Worm (Caenorhabditis elegans) whole organism, late embryonic: ENCODE results near the gene Y71H2AM.1.

Source experiments
- F13H6.1 ChIP-seq: sonication (generic microtip); optimal IDR thresholded peaks from 2 replicates; lab custom pipeline; 2016; ENCODE audit warnings: missing genetic modification characterization, missing compliant biosample characterization
- ahr-1 ChIP-seq: sonication (generic microtip); optimal IDR thresholded peaks from 2 replicates; lab custom pipeline; 2016; ENCODE audit warnings: missing genetic modification characterization, missing compliant biosample characterization
- ceh-2 ChIP-seq: sonication (generic microtip); optimal IDR thresholded peaks from 2 replicates; lab custom pipeline; 2016; ENCODE audit warnings: missing genotype, missing genetic modification characterization, missing compliant biosample characterization
- ceh-22 ChIP-seq: sonication (generic microtip); optimal IDR thresholded peaks from 2 replicates; lab custom pipeline; 2017; ENCODE audit warnings: missing biosample characterization, missing genetic modification characterization
- ceh-31 ChIP-seq: sonication (generic microtip); optimal IDR thresholded peaks from 2 replicates; lab custom pipeline; 2016; ENCODE audit warnings: missing genetic modification characterization, missing compliant biosample characterization
- ceh-48 ChIP-seq: sonication (generic microtip); optimal IDR thresholded peaks from 2 replicates; lab custom pipeline; 2016; ENCODE audit warnings: missing genetic modification characterization, inconsistent platforms, missing compliant biosample characterization
- dmd-4 ChIP-seq: sonication (generic microtip); optimal IDR thresholded peaks from 2 replicates; lab custom pipeline; 2016; ENCODE audit warnings: borderline replicate concordance, missing genetic modification characterization, missing compliant biosample characterization
- dve-1 ChIP-seq: sonication (generic microtip); optimal IDR thresholded peaks from 2 replicates; lab custom pipeline; 2017; ENCODE audit warnings: antibody characterized with exemption, mild to moderate bottlenecking, missing genetic modification characterization, missing compliant biosample characterization
- elt-4 ChIP-seq: sonication (generic microtip); optimal IDR thresholded peaks from 2 replicates; lab custom pipeline; 2016; ENCODE audit warnings: missing genetic modification characterization, missing compliant biosample characterization
- fax-1 ChIP-seq: sonication (generic microtip); optimal IDR thresholded peaks from 2 replicates; lab custom pipeline; 2016; ENCODE audit warnings: missing genotype, missing genetic modification characterization, missing compliant biosample characterization
- fkh-10 ChIP-seq: fragments of 150-350 bp; optimal IDR thresholded peaks from 2 replicates; lab custom pipeline; 2014; ENCODE audit warnings: missing biosample characterization, missing genetic modification reagents, missing genetic modification characterization
- fkh-6 ChIP-seq: sonication (generic microtip); optimal IDR thresholded peaks from 2 replicates; lab custom pipeline; 2016; ENCODE audit warnings: missing genetic modification characterization, missing compliant biosample characterization
- gmeb-2 ChIP-seq: sonication (generic microtip); optimal IDR thresholded peaks from 2 replicates; lab custom pipeline; 2016; ENCODE audit warnings: missing genetic modification characterization, inconsistent platforms, missing compliant biosample characterization
- lim-6 ChIP-seq: sonication (generic microtip); optimal IDR thresholded peaks from 2 replicates; lab custom pipeline; 2016; ENCODE audit warnings: missing genetic modification characterization, missing compliant biosample characterization
- madf-2 ChIP-seq: sonication (generic microtip); optimal IDR thresholded peaks from 2 replicates; lab custom pipeline; 2017; ENCODE audit warnings: missing genetic modification characterization, missing compliant biosample characterization
- nhr-11 ChIP-seq: fragments of 150-350 bp; optimal IDR thresholded peaks from 2 replicates; lab custom pipeline; 2014; ENCODE audit warnings: missing biosample characterization, missing genetic modification characterization
- odd-2 ChIP-seq: sonication (generic microtip); optimal IDR thresholded peaks from 2 replicates; lab custom pipeline; 2017; ENCODE audit warnings: antibody characterized with exemption, mild to moderate bottlenecking, missing genetic modification characterization, missing compliant biosample characterization
- pag-3 ChIP-seq: sonication (generic microtip); optimal IDR thresholded peaks from 2 replicates; lab custom pipeline; 2016; ENCODE audit warnings: missing compliant biosample characterization, missing genetic modification characterization, borderline replicate concordance
- pat-9 ChIP-seq: fragments of 200-800 bp; sonication (Bioruptor generic); optimal IDR thresholded peaks from 2 replicates; lab custom pipeline; 2018; ENCODE audit warnings: mild to moderate bottlenecking, missing genetic modification characterization, moderate library complexity, missing compliant biosample characterization
- pax-1 ChIP-seq: fragments of 150-350 bp; optimal IDR thresholded peaks from 2 replicates; lab custom pipeline; 2014; ENCODE audit warnings: missing biosample characterization, missing genetic modification characterization
- pqm-1 ChIP-seq: sonication (generic microtip); optimal IDR thresholded peaks from 2 replicates; lab custom pipeline; 2016; ENCODE audit warnings: missing genetic modification characterization, missing compliant biosample characterization
- ref-2 ChIP-seq: sonication (generic microtip); optimal IDR thresholded peaks from 2 replicates; lab custom pipeline; 2016; ENCODE audit warnings: missing genetic modification characterization, missing compliant biosample characterization
- rnt-1 ChIP-seq: sonication (generic microtip); optimal IDR thresholded peaks from 2 replicates; lab custom pipeline; 2016; ENCODE audit warnings: missing genetic modification characterization, missing compliant biosample characterization
- sdc-2 ChIP-seq: sonication (generic microtip); optimal IDR thresholded peaks from 2 replicates; lab custom pipeline; 2016; ENCODE audit warnings: missing genotype, missing genetic modification characterization, missing compliant biosample characterization
- sox-4 ChIP-seq: sonication (generic microtip); optimal IDR thresholded peaks from 2 replicates; lab custom pipeline; 2017; ENCODE audit warnings: mild to moderate bottlenecking, missing genetic modification characterization, inconsistent platforms, missing compliant biosample characterization
- syd-9 ChIP-seq: sonication (generic microtip); optimal IDR thresholded peaks from 2 replicates; lab custom pipeline; 2016; ENCODE audit warnings: mild to moderate bottlenecking, missing genetic modification characterization, moderate library complexity, missing compliant biosample characterization
- tbx-2 ChIP-seq: sonication (generic microtip); optimal IDR thresholded peaks from 2 replicates; lab custom pipeline; 2016; ENCODE audit warnings: missing genetic modification characterization, missing compliant biosample characterization
- tbx-7 ChIP-seq: sonication (generic microtip); optimal IDR thresholded peaks from 2 replicates; lab custom pipeline; 2016; ENCODE audit warnings: missing genotype, missing genetic modification characterization, missing compliant biosample characterization
- unc-42 ChIP-seq: sonication (generic microtip); optimal IDR thresholded peaks from 2 replicates; lab custom pipeline; 2016; ENCODE audit warnings: missing genotype, missing genetic modification characterization, missing compliant biosample characterization

Gene Y71H2AM.1

ce11 chrIII:2834363-2834762, 7.5 kb downstream of the Y71H2AM.1 start, which contains the start of gene txdc-17:
TSS of gene txdc-17 (plus strand) at chrIII:2834663.
- TF ChIP-seq syd-9 (tag; lab: Kevin White, UChicago) (no peak), odd-2 (no peak), ceh-22 (tag; lab: Kevin White, UChicago) (no peak), ceh-31 (tag; lab: Kevin White, UChicago) (no peak), sox-4 (tag; lab: Kevin White, UChicago) (no peak), dve-1 (tag; lab: Kevin White, UChicago) (no peak), fkh-10 (GFP tag; lab: Kevin White, UChicago) (no peak), ref-2 (tag; lab: Kevin White, UChicago) (no peak), nhr-11 (no peak), elt-4 (tag; lab: Kevin White, UChicago) (no peak), pat-9 (tag; lab: Kevin White, UChicago) (no peak), pax-1 (tag; lab: Kevin White, UChicago) (no peak), unc-42 (tag; lab: Kevin White, UChicago) (no peak)

ce11 chrIII:2834998-2835397, 8.1 kb downstream of the Y71H2AM.1 start:
- TF ChIP-seq ceh-48 (tag; lab: Kevin White, UChicago) (peak; percentile 20), pag-3 (tag; lab: Kevin White, UChicago) (no peak)

- TF ChIP-seq ahr-1 (tag; lab: Kevin White, UChicago) (no peak), lim-6 (no peak), sdc-2 (no peak), dmd-4 (tag; lab: Kevin White, UChicago) (no peak), fkh-10 (GFP tag; lab: Kevin White, UChicago) (no peak), tbx-7 (tag; lab: Kevin White, UChicago) (no peak)
These were observed 9.5 kb downstream of the Y71H2AM.1 start, which contains the start of gene josd-1 for ce11 chrIII:2836339-2836738. TSS of gene josd-1 (plus strand) at chrIII:2836639.

DNA sequence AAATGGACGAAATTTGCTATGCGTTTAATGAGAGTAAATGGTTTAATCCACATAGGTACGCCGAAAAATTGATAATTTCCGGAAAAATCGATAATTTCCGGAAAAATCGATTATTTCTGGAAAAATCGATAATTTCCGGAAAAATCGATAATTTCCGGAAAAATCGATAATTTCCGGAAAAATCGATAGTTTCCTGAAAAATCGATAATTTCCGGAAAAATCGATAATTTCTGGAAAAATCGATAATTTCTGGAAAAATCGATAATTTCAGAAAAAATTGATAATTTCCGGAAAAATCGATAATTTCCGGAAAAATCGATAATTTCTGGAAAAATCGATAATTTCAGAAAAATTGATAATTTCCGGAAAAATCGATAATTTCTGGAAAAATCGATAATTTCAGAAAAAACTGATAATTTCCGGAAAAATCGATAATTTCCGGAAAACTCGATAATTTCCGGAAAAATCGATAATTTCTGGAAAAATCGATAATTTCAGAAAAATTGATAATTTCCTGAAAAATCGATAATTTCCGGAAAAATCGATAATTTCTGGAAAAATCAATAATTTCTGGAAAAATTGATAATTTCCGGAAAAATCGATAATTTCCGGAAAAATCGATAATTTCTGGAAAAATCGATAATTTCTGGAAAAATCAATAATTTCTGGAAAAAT, 10.0 kb downstream of the Y71H2AM.1 start:
- TF ChIP-seq ceh-48 (tag; lab: Kevin White, UChicago), result peak; percentile 94

DNA sequence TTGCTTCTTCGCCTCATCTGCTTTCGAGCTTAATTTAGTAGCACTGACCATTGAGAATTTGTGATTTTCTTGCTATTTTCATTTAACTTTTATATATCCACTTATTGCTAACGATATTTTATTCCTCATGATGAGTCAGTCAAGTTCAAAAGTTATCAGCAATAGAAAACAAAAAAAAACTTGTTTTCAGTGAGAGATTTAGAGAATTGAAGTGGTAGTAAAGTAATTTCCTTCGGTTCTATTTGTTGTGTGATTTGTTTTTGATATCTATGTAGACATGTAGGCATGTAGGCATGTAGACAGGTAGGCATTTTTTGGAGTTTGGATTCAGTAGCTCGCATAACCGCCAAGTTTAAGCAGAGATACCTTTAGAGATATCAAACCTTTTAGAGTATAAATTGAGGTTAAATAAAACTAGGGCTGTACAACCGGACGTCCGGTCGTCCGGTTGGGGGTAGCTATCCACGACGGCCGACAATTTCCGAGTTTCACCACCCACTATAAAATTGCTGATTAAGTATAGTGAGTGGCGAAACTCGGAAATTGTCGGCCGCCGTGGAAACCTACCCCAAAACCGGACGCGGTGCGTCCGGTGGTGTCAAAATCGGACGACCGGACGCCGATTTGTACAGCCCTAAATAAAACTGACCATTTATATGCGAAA, 14.1 kb downstream of the Y71H2AM.1 start, which contains the start of gene Y71H2AR.2:
Gene Y71H2AR.2 (minus strand): TSS at position 51 of the 664 bp plus-strand sequence.
- TF ChIP-seq fax-1 (tag; lab: Kevin White, UChicago), result no peak
- no peak for TF ChIP-seq tbx-2 (tag; lab: Kevin White, UChicago)
- TF ChIP-seq nhr-11, result no peak
- TF ChIP-seq gmeb-2 (tag; lab: Kevin White, UChicago), result no peak
- TF ChIP-seq pqm-1 (tag; lab: Kevin White, UChicago), result no peak
- TF ChIP-seq ahr-1 (tag; lab: Kevin White, UChicago), result no peak

- TF ChIP-seq fkh-6 (tag; lab: Kevin White, UChicago) (no peak), ceh-2 (tag; lab: Kevin White, UChicago) (no peak), ceh-22 (tag; lab: Kevin White, UChicago) (no peak), ref-2 (tag; lab: Kevin White, UChicago) (no peak), F13H6.1 (no peak), rnt-1 (tag; lab: Kevin White, UChicago) (no peak), dmd-4 (tag; lab: Kevin White, UChicago) (no peak), ceh-31 (tag; lab: Kevin White, UChicago) (no peak), madf-2 (tag; lab: Kevin White, UChicago) (no peak)
- TF ChIP-seq, all 69 proteins: peak for 0
These were observed 15.0 kb downstream of the Y71H2AM.1 start, which contains the start of gene H34I24.2 for ce11 chrIII:2841856-2842373. TSS of gene H34I24.2 (plus strand) at chrIII:2842044.
